Fruit fly (Drosophila melanogaster) whole organism, embryonic: Measurements from ENCODE around the gene mRpS2.

Experiments
- Abd-B ChIP-seq: fragments of 200-800 bp; sonication (Bioruptor generic); optimal IDR thresholded peaks from 2 replicates; lab custom pipeline; 2018; ENCODE audit warnings: missing biosample characterization, mild to moderate bottlenecking, missing genetic modification characterization, moderate library complexity
- CG10366 ChIP-seq: fragments of 200-800 bp; sonication (Bioruptor generic); IDR thresholded peaks from 2 replicates; pipeline ENCODE4 v1.3.6; 2022; ENCODE audit warnings: missing biosample characterization, missing genetic modification characterization
- CG10565 ChIP-seq: fragments of 200-800 bp; sonication (Bioruptor generic); optimal IDR thresholded peaks from 3 replicates; lab custom pipeline; 2016; ENCODE audit warnings: missing biosample characterization, mild to moderate bottlenecking, missing genetic modification characterization
- CG1233 ChIP-seq: fragments of 200-800 bp; sonication (Bioruptor generic); optimal IDR thresholded peaks from 4 replicates; lab custom pipeline; 2018; ENCODE audit warnings: missing biosample characterization, mild to moderate bottlenecking, missing genetic modification characterization
- CG12391 ChIP-seq: fragments of 200-800 bp; sonication (Bioruptor generic); optimal IDR thresholded peaks from 3 replicates; lab custom pipeline; 2018; ENCODE audit warnings: missing biosample characterization, mild to moderate bottlenecking, missing genetic modification characterization, moderate library complexity
- CG13424 ChIP-seq: fragments of 200-800 bp; sonication (Bioruptor generic); optimal IDR thresholded peaks from 2 replicates; lab custom pipeline; 2019; ENCODE audit warnings: missing biosample characterization, mild to moderate bottlenecking, missing genetic modification characterization, moderate library complexity
- CG13624 ChIP-seq: fragments of 200-800 bp; sonication (Bioruptor generic); optimal IDR thresholded peaks from 2 replicates; lab custom pipeline; 2016; ENCODE audit warnings: missing biosample characterization, missing genetic modification characterization
- CG1602 ChIP-seq: fragments of 200-800 bp; sonication (Bioruptor generic); optimal IDR thresholded peaks from 3 replicates; lab custom pipeline; 2016; ENCODE audit warnings: missing biosample characterization, missing genetic modification characterization
- CG16863 ChIP-seq: fragments of 200-800 bp; sonication (Bioruptor generic); optimal IDR thresholded peaks from 3 replicates; lab custom pipeline; 2016; ENCODE audit warnings: missing biosample characterization, missing genetic modification characterization
- CG17361 ChIP-seq: fragments of 200-800 bp; sonication (Bioruptor generic); IDR thresholded peaks from 3 replicates; pipeline ENCODE4 v1.3.6; 2022; ENCODE audit warnings: missing biosample characterization, missing genetic modification characterization
- CG18764 ChIP-seq: fragments of 200-800 bp; sonication (Bioruptor generic); optimal IDR thresholded peaks from 3 replicates; lab custom pipeline; 2016; ENCODE audit warnings: missing biosample characterization, missing genetic modification characterization
- CG2875 ChIP-seq: fragments of 200-800 bp; sonication (Bioruptor generic); optimal IDR thresholded peaks from 2 replicates; lab custom pipeline; 2017; ENCODE audit warnings: missing biosample characterization, mild to moderate bottlenecking, missing genetic modification characterization, missing genetic modification reagents
- CG3407 ChIP-seq: fragments of 200-800 bp; sonication (Bioruptor generic); optimal IDR thresholded peaks from 2 replicates; lab custom pipeline; 2018; ENCODE audit warnings: missing biosample characterization, mild to moderate bottlenecking, missing genetic modification characterization
- CG34224 ChIP-seq: fragments of 200-800 bp; sonication (Bioruptor generic); IDR thresholded peaks from 3 replicates; pipeline ENCODE4 v1.3.6; 2022; ENCODE audit warnings: missing biosample characterization, missing genetic modification characterization; ENCODE audit not compliant: partially characterized antibody
- CG7745 ChIP-seq: fragments of 200-800 bp; sonication (Bioruptor generic); optimal IDR thresholded peaks from 2 replicates; lab custom pipeline; 2018; ENCODE audit warnings: missing biosample characterization, mild to moderate bottlenecking, missing genetic modification characterization, moderate library complexity
- CG7928 ChIP-seq: fragments of 200-800 bp; sonication (Bioruptor generic); optimal IDR thresholded peaks from 2 replicates; lab custom pipeline; 2017; ENCODE audit warnings: missing biosample characterization, mild to moderate bottlenecking, missing genetic modification characterization
- CG8089 ChIP-seq: fragments of 200-800 bp; sonication (Bioruptor generic); optimal IDR thresholded peaks from 3 replicates; lab custom pipeline; 2016; ENCODE audit warnings: missing biosample characterization, missing genetic modification characterization
- CG8290 ChIP-seq, 3 experiments: fragments of 200-800 bp; sonication (Bioruptor generic); optimal IDR thresholded peaks; 2 replicates each; lab custom pipeline; 2016 to 2019; ENCODE audit warnings: missing biosample characterization in 3 of 3, missing genetic modification characterization in 3 of 3, mild to moderate bottlenecking in 2 of 3, moderate library complexity in 1 of 3
- CG8359 ChIP-seq: fragments of 200-800 bp; sonication (Bioruptor generic); optimal IDR thresholded peaks from 2 replicates; lab custom pipeline; 2017; ENCODE audit warnings: missing biosample characterization, mild to moderate bottlenecking, missing genetic modification characterization, borderline replicate concordance
- Dll ChIP-seq: fragments of 200-800 bp; sonication (Bioruptor generic); IDR thresholded peaks from 4 replicates; pipeline ENCODE4 v1.3.6; 2022; ENCODE audit warnings: missing biosample characterization, missing genetic modification characterization; ENCODE audit not compliant: partially characterized antibody
- Ets97D ChIP-seq: fragments of 200-800 bp; sonication (Bioruptor generic); optimal IDR thresholded peaks from 3 replicates; lab custom pipeline; 2016; ENCODE audit warnings: missing biosample characterization, missing genetic modification characterization
- Fer3 ChIP-seq: fragments of 200-800 bp; sonication (Bioruptor generic); optimal IDR thresholded peaks from 2 replicates; lab custom pipeline; 2018; ENCODE audit warnings: missing biosample characterization, mild to moderate bottlenecking, missing genetic modification characterization, moderate library complexity
- Hr39 ChIP-seq: fragments of >200 bp; optimal IDR thresholded peaks from 2 replicates; lab custom pipeline; 2017
- Lhr ChIP-seq: fragments of 200-800 bp; sonication (Bioruptor generic); optimal IDR thresholded peaks from 3 replicates; lab custom pipeline; 2017; ENCODE audit warnings: mild to moderate bottlenecking, missing biosample characterization, missing genetic modification reagents, missing genetic modification characterization
- MBD-R2 ChIP-seq: fragments of 200-800 bp; sonication (Bioruptor generic); IDR thresholded peaks from 2 replicates; pipeline ENCODE4 v1.3.6; 2022; ENCODE audit warnings: missing biosample characterization, missing genetic modification characterization
- Nf-YB ChIP-seq: fragments of 200-800 bp; sonication (Bioruptor generic); optimal IDR thresholded peaks from 3 replicates; lab custom pipeline; 2019; ENCODE audit warnings: missing biosample characterization, mild to moderate bottlenecking, missing genetic modification characterization, moderate library complexity
- Poxn ChIP-seq: fragments of 200-800 bp; sonication (Bioruptor generic); IDR thresholded peaks from 2 replicates; pipeline ENCODE4 v1.3.6; 2022; ENCODE audit warnings: missing biosample characterization, missing genetic modification characterization
- Six4 ChIP-seq: fragments of 200-800 bp; sonication (Bioruptor generic); optimal IDR thresholded peaks from 2 replicates; lab custom pipeline; 2016; ENCODE audit warnings: missing biosample characterization, missing genetic modification characterization
- Spps ChIP-seq: fragments of 200-800 bp; sonication (Bioruptor generic); optimal IDR thresholded peaks from 2 replicates; lab custom pipeline; 2018; ENCODE audit warnings: missing biosample characterization, mild to moderate bottlenecking, missing genetic modification characterization
- Xbp1 ChIP-seq: fragments of 200-800 bp; sonication (Bioruptor generic); optimal IDR thresholded peaks from 3 replicates; lab custom pipeline; 2016; ENCODE audit warnings: missing biosample characterization, mild to moderate bottlenecking, missing genetic modification characterization
- ac ChIP-seq: fragments of 200-800 bp; sonication (Bioruptor generic); optimal IDR thresholded peaks from 3 replicates; lab custom pipeline; 2017; ENCODE audit warnings: missing biosample characterization, mild to moderate bottlenecking, missing genetic modification characterization
- al ChIP-seq: fragments of 200-800 bp; sonication (Bioruptor generic); IDR thresholded peaks from 2 replicates; pipeline ENCODE4 v1.3.6; 2022; ENCODE audit warnings: missing biosample characterization, missing genetic modification characterization
- bbx ChIP-seq: fragments of 200-800 bp; sonication (Bioruptor generic); IDR thresholded peaks from 2 replicates; pipeline ENCODE4 v1.3.6; 2022; ENCODE audit warnings: missing biosample characterization, missing genetic modification characterization; ENCODE audit not compliant: partially characterized antibody
- chm ChIP-seq: fragments of 200-800 bp; sonication (Bioruptor generic); IDR thresholded peaks from 2 replicates; pipeline ENCODE4 v1.3.6; 2022; ENCODE audit warnings: missing biosample characterization, missing genetic modification characterization
- crc ChIP-seq: fragments of 200-800 bp; sonication (Bioruptor generic); optimal IDR thresholded peaks from 2 replicates; lab custom pipeline; 2016; ENCODE audit warnings: missing biosample characterization, missing genetic modification characterization
- cwo ChIP-seq: fragments of 200-800 bp; sonication (Bioruptor generic); optimal IDR thresholded peaks from 3 replicates; lab custom pipeline; 2017; ENCODE audit warnings: missing biosample characterization, missing genetic modification characterization, mild to moderate bottlenecking, moderate library complexity, missing genetic modification reagents
- fru ChIP-seq: fragments of >200 bp; optimal IDR thresholded peaks from 2 replicates; lab custom pipeline; 2017
- gsb-n ChIP-seq: fragments of 200-800 bp; sonication (Bioruptor generic); optimal IDR thresholded peaks from 3 replicates; lab custom pipeline; 2018; ENCODE audit warnings: missing biosample characterization, mild to moderate bottlenecking, missing genetic modification characterization
- ken ChIP-seq: fragments of 200-800 bp; sonication (Bioruptor generic); IDR thresholded peaks from 3 replicates; pipeline ENCODE4 v1.3.6; 2022; ENCODE audit warnings: missing biosample characterization, missing genetic modification characterization
- lbe ChIP-seq: fragments of 200-800 bp; sonication (Bioruptor generic); optimal IDR thresholded peaks from 2 replicates; lab custom pipeline; 2016; ENCODE audit warnings: missing biosample characterization, mild to moderate bottlenecking, missing genetic modification characterization
- luna ChIP-seq: fragments of 200-800 bp; sonication (Bioruptor generic); optimal IDR thresholded peaks from 2 replicates; lab custom pipeline; 2016; ENCODE audit warnings: missing biosample characterization, missing genetic modification characterization
- nerfin-2 ChIP-seq: fragments of 200-800 bp; sonication (Bioruptor generic); IDR thresholded peaks from 2 replicates; pipeline ENCODE4 v1.3.6; 2022; ENCODE audit warnings: missing biosample characterization, missing genetic modification characterization; ENCODE audit not compliant: partially characterized antibody
- pho ChIP-seq: fragments of 200-800 bp; sonication (Bioruptor generic); optimal IDR thresholded peaks from 2 replicates; lab custom pipeline; 2016; ENCODE audit warnings: missing biosample characterization, missing genetic modification characterization
- psq ChIP-seq: fragments of 200-800 bp; sonication (Bioruptor generic); optimal IDR thresholded peaks from 2 replicates; lab custom pipeline; 2017; ENCODE audit warnings: missing biosample characterization, missing genetic modification characterization
- scrt ChIP-seq: fragments of 200-800 bp; sonication (Bioruptor generic); optimal IDR thresholded peaks from 2 replicates; lab custom pipeline; 2018; ENCODE audit warnings: missing biosample characterization, mild to moderate bottlenecking, missing genetic modification characterization, moderate library complexity
- sd ChIP-seq: fragments of 200-800 bp; sonication (Bioruptor generic); optimal IDR thresholded peaks from 3 replicates; lab custom pipeline; 2018; ENCODE audit warnings: missing biosample characterization, mild to moderate bottlenecking, missing genetic modification characterization, moderate library complexity
- slou ChIP-seq: fragments of 200-800 bp; sonication (Bioruptor generic); optimal IDR thresholded peaks from 3 replicates; lab custom pipeline; 2016; ENCODE audit warnings: missing biosample characterization, missing genetic modification characterization
- trem ChIP-seq: fragments of 200-800 bp; optimal IDR thresholded peaks from 3 replicates; lab custom pipeline; 2019; ENCODE audit warnings: missing biosample characterization, mild to moderate bottlenecking, missing genetic modification characterization, moderate library complexity
- twi ChIP-seq: fragments of 200-800 bp; optimal IDR thresholded peaks from 2 replicates; lab custom pipeline; 2019; ENCODE audit warnings: missing biosample characterization, mild to moderate bottlenecking, missing genetic modification characterization, moderate library complexity
- vvl ChIP-seq: fragments of 200-800 bp; sonication (Bioruptor generic); IDR thresholded peaks from 2 replicates; pipeline ENCODE4 v1.3.6; 2022; ENCODE audit warnings: missing biosample characterization, missing genetic modification characterization

mRpS2 gene

DNA sequence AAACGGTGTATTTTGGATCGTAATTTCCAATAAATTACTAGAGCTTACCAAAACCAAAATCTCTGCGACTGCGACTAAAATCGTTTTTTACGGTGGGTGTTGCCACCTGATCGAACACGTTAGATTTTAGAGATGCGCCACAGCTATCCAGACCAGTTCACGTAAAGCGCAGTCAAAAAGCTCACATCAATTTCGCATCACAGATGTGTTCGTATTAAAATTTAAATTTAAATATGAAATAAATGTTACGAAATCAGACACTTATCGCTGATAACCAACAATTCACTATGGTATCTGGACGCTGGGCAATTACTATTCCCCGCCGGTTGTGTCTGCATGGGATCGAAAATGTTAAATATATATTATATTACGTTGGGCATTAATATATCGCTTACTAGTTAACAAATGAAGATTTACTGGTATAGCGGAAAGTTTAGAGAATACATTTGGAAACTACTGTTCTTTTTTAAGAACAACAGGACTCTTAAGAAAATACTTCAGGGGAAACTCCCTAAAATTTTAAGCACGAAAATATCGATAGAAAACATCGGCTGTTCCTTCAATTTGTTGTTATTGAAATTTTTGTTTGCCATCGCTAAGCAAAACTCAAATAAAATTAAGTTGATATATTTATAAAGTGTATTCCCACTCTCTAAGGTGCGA lies 2.9 kb downstream of the mRpS2 start, which contains the start of the genes mxt and CG11927 (continued):
- TF ChIP-seq scrt (GFP tag; lab: Kevin White, UChicago): no peak
- TF ChIP-seq Fer3: peak; percentile 22
- no peak for TF ChIP-seq CG7928
- no peak for TF ChIP-seq al (GFP tag; lab: Robert Waterston, UW)
- no peak for TF ChIP-seq crc (GFP tag; lab: Kevin White, UChicago)
- no peak for TF ChIP-seq lbe (GFP tag; lab: Kevin White, UChicago)
- no peak; the same call in 1 of the 2 replicates for TF ChIP-seq chm (GFP tag; lab: Robert Waterston, UW)
- no peak for TF ChIP-seq CG10565 (GFP tag; lab: Kevin White, UChicago)
- TF ChIP-seq Dll (GFP tag; lab: Robert Waterston, UW): peak; percentile 93
- no peak for TF ChIP-seq cwo (GFP tag; lab: Kevin White, UChicago)
- TF ChIP-seq MBD-R2 (GFP tag; lab: Robert Waterston, UW): peak; percentile 47
- peak; percentile 85 for TF ChIP-seq CG34224
- peak; percentile 49 for TF ChIP-seq CG8290 (GFP tag; optimal IDR thresholded peaks at IDR 0.05; lab: Kevin White, UChicago)
- no peak for TF ChIP-seq CG8290 (tag; optimal IDR thresholded peaks at IDR 0.05; lab: Kevin White, UChicago)
- peak; percentile 66 for TF ChIP-seq Xbp1 (GFP tag; lab: Kevin White, UChicago)
- no peak for TF ChIP-seq Nf-YB (GFP tag; lab: Kevin White, UChicago)
- TF ChIP-seq sd (tag; lab: Kevin White, UChicago): no peak
- TF ChIP-seq slou: no peak
- TF ChIP-seq CG13424 (tag; lab: Kevin White, UChicago): peak; percentile 48
- no peak for TF ChIP-seq CG8359
- no peak for TF ChIP-seq twi (tag; lab: Kevin White, UChicago)
- no peak for TF ChIP-seq CG2875 (GFP tag; lab: Kevin White, UChicago)
- TF ChIP-seq vvl (GFP tag; lab: Robert Waterston, UW): peak; percentile 44; the same call in 1 of the 2 replicates
- TF ChIP-seq CG18764 (GFP tag; lab: Kevin White, UChicago): peak; percentile 37
- no peak for TF ChIP-seq CG13624 (GFP tag; lab: Kevin White, UChicago)
- peak; percentile 45 for TF ChIP-seq pho (GFP tag; lab: Kevin White, UChicago)
- TF ChIP-seq luna (GFP tag; lab: Kevin White, UChicago): no peak
- TF ChIP-seq fru (lab: Kevin White, UChicago): no peak
- TF ChIP-seq Abd-B (GFP tag; lab: Kevin White, UChicago): no peak
- peak; percentile 15 for TF ChIP-seq CG8089 (GFP tag; lab: Kevin White, UChicago)
- TF ChIP-seq CG1233 (GFP tag; lab: Kevin White, UChicago): no peak
- no peak for TF ChIP-seq ac (GFP tag; lab: Kevin White, UChicago)
- TF ChIP-seq bbx (GFP tag; lab: Robert Waterston, UW): peak; percentile 88
- peak; percentile 43 for TF ChIP-seq CG1602 (GFP tag; lab: Kevin White, UChicago)
- peak; percentile 41 for TF ChIP-seq Ets97D (GFP tag; lab: Kevin White, UChicago)
- TF ChIP-seq ken (GFP tag; lab: Robert Waterston, UW): peak; percentile 64; the same call in 2 of the 3 replicates
- peak; percentile 71 for TF ChIP-seq CG17361 (GFP tag; lab: Robert Waterston, UW)
- no peak for TF ChIP-seq gsb-n
- TF ChIP-seq CG7745: no peak
- TF ChIP-seq CG16863 (GFP tag; lab: Kevin White, UChicago): no peak
- no peak for TF ChIP-seq Poxn
- peak; percentile 71 for TF ChIP-seq nerfin-2 (GFP tag; lab: Robert Waterston, UW)
- TF ChIP-seq psq (GFP tag; lab: Kevin White, UChicago): no peak
- TF ChIP-seq Six4 (GFP tag; lab: Kevin White, UChicago): peak; percentile 46
- TF ChIP-seq Spps (tag; lab: Kevin White, UChicago): no peak
- no peak for TF ChIP-seq Hr39 (lab: Kevin White, UChicago)
- peak; percentile 28 for TF ChIP-seq Lhr (GFP tag; lab: Kevin White, UChicago)
- peak; percentile 59 for TF ChIP-seq CG10366 (GFP tag; lab: Robert Waterston, UW)
- peak; percentile 52 for TF ChIP-seq CG12391
- no peak for TF ChIP-seq CG3407 (GFP tag; lab: Kevin White, UChicago)
- TF ChIP-seq trem (tag; lab: Kevin White, UChicago): peak; percentile 10
